Fruit fly (Drosophila melanogaster): Measurements from ENCODE around the gene CG42245.

DNA sequence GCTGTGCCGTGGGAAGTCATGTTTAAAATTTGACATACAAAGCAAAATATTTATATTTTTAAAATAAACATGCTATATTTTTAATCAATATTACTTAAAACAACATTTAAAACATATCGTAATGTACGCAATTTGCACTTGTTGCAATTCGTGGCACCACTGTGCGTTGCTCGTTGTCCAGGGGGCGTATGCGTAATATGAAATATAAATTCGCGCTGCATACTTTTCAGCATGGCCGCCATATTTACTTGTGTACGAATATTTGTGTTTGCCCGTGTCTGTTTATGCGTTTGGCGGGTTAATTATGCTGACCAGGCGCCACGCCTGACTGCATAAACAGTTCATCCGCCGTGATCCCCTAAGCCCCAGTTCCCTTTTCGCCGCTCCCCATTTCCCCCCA, 22.7 kb upstream of the CG42245 start:
- TF ChIP-seq CG18764 (GFP tag; optimal IDR thresholded peaks at IDR 0.05) = no peak
- TF ChIP-seq CG43689 (GFP tag; IDR thresholded peaks at IDR 0.05) = no peak
- no peak for TF ChIP-seq CG8944 (GFP tag; optimal IDR thresholded peaks at IDR 0.05)
- no peak for TF ChIP-seq zfh1 (GFP tag; IDR thresholded peaks at IDR 0.05)
- no peak for TF ChIP-seq Sox102F (GFP tag; optimal IDR thresholded peaks at IDR 0.05)
- no peak for TF ChIP-seq grau (tag; optimal IDR thresholded peaks at IDR 0.05)
- TF ChIP-seq psq (GFP tag; optimal IDR thresholded peaks at IDR 0.05) = no peak
